Fruit fly (Drosophila melanogaster) whole organism, adult: Measurements from ENCODE around the gene glec.

Source experiments
- CG11617 ChIP-seq: fragments of 200-800 bp; sonication (Bioruptor generic); optimal IDR thresholded peaks from 2 replicates; lab custom pipeline; 2017; ENCODE audit warnings: mild to moderate bottlenecking, missing biosample characterization, missing genetic modification reagents, missing genetic modification characterization
- CG14711 ChIP-seq: fragments of 200-800 bp; sonication (Bioruptor generic); optimal IDR thresholded peaks from 2 replicates; lab custom pipeline; 2018; ENCODE audit warnings: missing biosample characterization, mild to moderate bottlenecking, missing genetic modification characterization, moderate library complexity
- CG5204 ChIP-seq: fragments of 200-800 bp; sonication (Bioruptor generic); optimal IDR thresholded peaks from 2 replicates; lab custom pipeline; 2016; ENCODE audit warnings: missing biosample characterization, missing genetic modification characterization
- CG7045 ChIP-seq: fragments of 200-800 bp; sonication (Bioruptor generic); optimal IDR thresholded peaks from 2 replicates; lab custom pipeline; 2017; ENCODE audit warnings: missing biosample characterization, mild to moderate bottlenecking, missing genetic modification characterization
- Hr96 ChIP-seq: fragments of 200-800 bp; sonication (Bioruptor generic); optimal IDR thresholded peaks from 2 replicates; lab custom pipeline; 2016; ENCODE audit warnings: missing biosample characterization, missing genetic modification characterization
- bab1 ChIP-seq: fragments of 200-800 bp; sonication (Bioruptor generic); optimal IDR thresholded peaks from 3 replicates; lab custom pipeline; 2019; ENCODE audit warnings: missing biosample characterization, mild to moderate bottlenecking, missing genetic modification characterization, moderate library complexity
- kay ChIP-seq: fragments of 200-800 bp; sonication (Bioruptor generic); peaks from one replicate; lab custom pipeline; 2016; ENCODE audit warnings: missing biosample characterization, missing genetic modification characterization, borderline replicate concordance
- toe ChIP-seq: fragments of 200-800 bp; sonication (Bioruptor generic); optimal IDR thresholded peaks from 2 replicates; lab custom pipeline; 2016; ENCODE audit warnings: missing biosample characterization, missing genetic modification characterization

DNA sequence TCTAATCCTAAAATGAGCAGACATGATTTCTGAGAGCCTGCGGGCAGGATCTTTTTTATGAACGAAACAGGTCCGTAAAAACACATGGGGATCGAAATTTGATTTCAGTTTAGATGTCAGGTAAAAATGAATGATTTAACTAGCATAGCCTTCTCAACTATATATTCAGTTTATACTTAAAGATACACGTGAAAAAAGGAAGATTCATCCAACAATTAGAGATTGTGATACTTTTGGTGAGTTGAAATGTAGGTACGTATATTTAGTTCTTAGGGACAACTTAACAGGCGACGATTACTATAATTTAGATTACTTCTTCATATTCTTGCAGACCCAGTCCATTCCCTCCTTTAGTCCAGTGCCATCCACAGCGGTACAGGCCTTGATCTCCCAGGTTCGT, 29.4 kb upstream of the glec start, which contains the start of gene CG17819:
- TF ChIP-seq CG7045 (GFP tag; lab: Kevin White, UChicago) (no peak), CG11617 (GFP tag; lab: Kevin White, UChicago) (no peak), CG5204 (no peak), kay (GFP tag; lab: Kevin White, UChicago) (no peak), toe (GFP tag; lab: Kevin White, UChicago) (no peak), CG14711 (no peak), bab1 (GFP tag; lab: Kevin White, UChicago) (no peak), Hr96 (GFP tag; lab: Kevin White, UChicago) (no peak)
